Worm (Caenorhabditis elegans) whole organism, L1 larva: ENCODE measurements around the gene B0361.4.

Experiments
- aha-1 ChIP-seq: fragments of 150-350 bp; optimal IDR thresholded peaks from 2 replicates; lab custom pipeline; 2014; ENCODE audit warnings: missing biosample characterization, missing genetic modification characterization
- alr-1 ChIP-seq: fragments of 200-800 bp; sonication (Bioruptor generic); optimal IDR thresholded peaks from 2 replicates; lab custom pipeline; 2018; ENCODE audit warnings: borderline replicate concordance, mild to moderate bottlenecking, missing genetic modification characterization, missing compliant biosample characterization
- blmp-1 ChIP-seq: fragments of 150-350 bp; optimal IDR thresholded peaks from 2 replicates; lab custom pipeline; 2014; ENCODE audit warnings: missing biosample characterization, missing genetic modification characterization
- ceh-63 ChIP-seq: fragments of 200-800 bp; sonication (Bioruptor generic); optimal IDR thresholded peaks from 2 replicates; lab custom pipeline; 2018; ENCODE audit warnings: mild to moderate bottlenecking, missing genetic modification characterization, missing compliant biosample characterization
- ceh-82 ChIP-seq, 3 experiments: fragments of 150-350 bp in 1 of 3; sonication (generic microtip) in 2 of 3; optimal IDR thresholded peaks; 2 replicates each; lab custom pipeline; 2014 to 2017; ENCODE audit warnings: missing biosample characterization in 3 of 3, missing genetic modification characterization in 3 of 3
- dpl-1 ChIP-seq, 3 experiments: fragments of 150-350 bp in 2 of 3; sonication (generic microtip) in 1 of 3; optimal IDR thresholded peaks; 2 replicates each; lab custom pipeline; 2014 to 2017; ENCODE audit warnings: missing biosample characterization in 3 of 3, missing genetic modification characterization in 3 of 3, missing genetic modification reagents in 3 of 3
- dsc-1 ChIP-seq: sonication (generic microtip); optimal IDR thresholded peaks from 2 replicates; lab custom pipeline; 2016; ENCODE audit warnings: mild to moderate bottlenecking, missing genetic modification characterization, missing compliant biosample characterization
- efl-1 ChIP-seq, 4 experiments: fragments of 150-350 bp; optimal IDR thresholded peaks in 3 of 4; peaks in 1 of 4; 1 replicate in 1 of 4; 2 replicates in 3 of 4; lab custom pipeline; 2014; ENCODE audit warnings: missing biosample characterization in 2 of 4, missing genetic modification characterization in 2 of 4, missing genetic modification reagents in 2 of 4
- efl-3 ChIP-seq: fragments of 200-800 bp; sonication (Bioruptor generic); optimal IDR thresholded peaks from 2 replicates; lab custom pipeline; 2018; ENCODE audit warnings: mild to moderate bottlenecking, missing genetic modification characterization, missing compliant biosample characterization
- elt-3 ChIP-seq, 6 experiments: fragments of 150-350 bp in 1 of 6; sonication (generic microtip); optimal IDR thresholded peaks; 2 replicates each; lab custom pipeline; 2017 to 2018; ENCODE audit warnings: missing biosample characterization in 6 of 6, missing genetic modification characterization in 6 of 6, inconsistent platforms in 1 of 6
- fkh-10 ChIP-seq: sonication (generic microtip); optimal IDR thresholded peaks from 2 replicates; lab custom pipeline; 2017; ENCODE audit warnings: missing biosample characterization, missing genetic modification reagents, missing genetic modification characterization
- fos-1 ChIP-seq: fragments of 150-350 bp; optimal IDR thresholded peaks from 2 replicates; lab custom pipeline; 2014; ENCODE audit warnings: missing biosample characterization, missing genetic modification characterization
- hlh-17 ChIP-seq: fragments of 200-800 bp; sonication (Bioruptor generic); optimal IDR thresholded peaks from 2 replicates; lab custom pipeline; 2018; ENCODE audit warnings: missing genetic modification characterization, mild to moderate bottlenecking, missing compliant biosample characterization, moderate library complexity, borderline replicate concordance
- lin-13 ChIP-seq: fragments of 150-350 bp; optimal IDR thresholded peaks from 2 replicates; lab custom pipeline; 2014; ENCODE audit warnings: missing biosample characterization, missing genetic modification reagents, missing genetic modification characterization
- lin-14 ChIP-seq: fragments of 200-800 bp; sonication (Bioruptor generic); optimal IDR thresholded peaks from 2 replicates; lab custom pipeline; 2018; ENCODE audit warnings: mild to moderate bottlenecking, missing genetic modification characterization, moderate library complexity, missing compliant biosample characterization
- lin-35 ChIP-seq, 2 experiments: fragments of 150-350 bp; optimal IDR thresholded peaks; 2 replicates each; lab custom pipeline; 2014; ENCODE audit warnings: missing biosample characterization in 2 of 2, missing genetic modification characterization in 2 of 2, missing genetic modification reagents in 2 of 2
- lir-3 ChIP-seq: sonication (generic microtip); optimal IDR thresholded peaks from 2 replicates; lab custom pipeline; 2016; ENCODE audit warnings: mild to moderate bottlenecking, missing genetic modification characterization, moderate library complexity, missing compliant biosample characterization; ENCODE audit not compliant: poor library complexity
- lsy-2 ChIP-seq, 2 experiments: fragments of 150-350 bp; optimal IDR thresholded peaks; 2 replicates each; lab custom pipeline; 2014; ENCODE audit warnings: missing biosample characterization in 2 of 2, missing genetic modification characterization in 2 of 2
- mdl-1 ChIP-seq, 2 experiments: fragments of 150-350 bp; optimal IDR thresholded peaks; 2 replicates each; lab custom pipeline; 2014 to 2017; ENCODE audit warnings: missing biosample characterization in 2 of 2, missing genetic modification characterization in 2 of 2, inconsistent platforms in 1 of 2
- mef-2 ChIP-seq: fragments of 150-350 bp; optimal IDR thresholded peaks from 2 replicates; lab custom pipeline; 2014; ENCODE audit warnings: missing biosample characterization, missing genetic modification characterization
- mep-1 ChIP-seq: fragments of 150-350 bp; optimal IDR thresholded peaks from 2 replicates; lab custom pipeline; 2014; ENCODE audit warnings: missing biosample characterization, missing genetic modification characterization
- nhr-19 ChIP-seq: fragments of 200-800 bp; sonication (Bioruptor generic); conservative IDR thresholded peaks from 2 replicates; pipeline ENCODE4 v1.3.6; 2022; ENCODE audit warnings: missing genetic modification characterization, missing compliant biosample characterization
- nhr-20 ChIP-seq: sonication (generic microtip); optimal IDR thresholded peaks from 2 replicates; lab custom pipeline; 2016; ENCODE audit warnings: mild to moderate bottlenecking, missing genetic modification characterization, missing compliant biosample characterization
- nhr-28 ChIP-seq: fragments of 150-350 bp; optimal IDR thresholded peaks from 2 replicates; lab custom pipeline; 2014; ENCODE audit warnings: missing biosample characterization, missing genetic modification characterization
- nhr-71 ChIP-seq: sonication (generic microtip); optimal IDR thresholded peaks from 2 replicates; lab custom pipeline; 2016; ENCODE audit warnings: mild to moderate bottlenecking, missing genetic modification characterization, moderate library complexity, missing compliant biosample characterization
- nhr-76 ChIP-seq: sonication (generic microtip); optimal IDR thresholded peaks from 2 replicates; lab custom pipeline; 2017; ENCODE audit warnings: missing biosample characterization, missing genetic modification characterization
- nhr-85 ChIP-seq: sonication (generic microtip); peaks from one replicate; lab custom pipeline; 2016; ENCODE audit warnings: missing genetic modification characterization, inconsistent platforms, missing compliant biosample characterization
- pag-3 ChIP-seq: sonication (generic microtip); optimal IDR thresholded peaks from 2 replicates; lab custom pipeline; 2017; ENCODE audit warnings: missing genetic modification characterization, mild to moderate bottlenecking, missing compliant biosample characterization, antibody characterized with exemption, borderline replicate concordance; ENCODE audit not compliant: insufficient read depth
- pax-3 ChIP-seq: fragments of 200-800 bp; sonication (Bioruptor generic); optimal IDR thresholded peaks from 2 replicates; lab custom pipeline; 2018; ENCODE audit warnings: mild to moderate bottlenecking, missing genetic modification characterization, moderate library complexity, missing compliant biosample characterization
- pqm-1 ChIP-seq: sonication (generic microtip); optimal IDR thresholded peaks from 3 replicates; lab custom pipeline; 2017; ENCODE audit warnings: missing biosample characterization, missing genetic modification characterization
- rnt-1 ChIP-seq: sonication (generic microtip); optimal IDR thresholded peaks from 2 replicates; lab custom pipeline; 2016; ENCODE audit warnings: mild to moderate bottlenecking, missing genetic modification characterization, moderate library complexity, missing compliant biosample characterization
- skn-1 ChIP-seq: fragments of 150-350 bp; optimal IDR thresholded peaks from 2 replicates; lab custom pipeline; 2014; ENCODE audit warnings: missing biosample characterization, missing genetic modification characterization
- snpc-4 ChIP-seq: fragments of 150-350 bp; optimal IDR thresholded peaks from 2 replicates; lab custom pipeline; 2014; ENCODE audit warnings: missing biosample characterization, missing genetic modification characterization
- snu-23 ChIP-seq: sonication (generic microtip); optimal IDR thresholded peaks from 2 replicates; lab custom pipeline; 2016; ENCODE audit warnings: missing genetic modification characterization, missing compliant biosample characterization
- sptf-1 ChIP-seq: fragments of 150-350 bp; optimal IDR thresholded peaks from 2 replicates; lab custom pipeline; 2014; ENCODE audit warnings: missing biosample characterization, missing genetic modification characterization
- sup-37 ChIP-seq: fragments of 200-800 bp; sonication (Bioruptor generic); optimal IDR thresholded peaks from 2 replicates; lab custom pipeline; 2018; ENCODE audit warnings: mild to moderate bottlenecking, missing genetic modification characterization, missing compliant biosample characterization
- unc-130 ChIP-seq: fragments of 150-350 bp; optimal IDR thresholded peaks from 2 replicates; lab custom pipeline; 2017; ENCODE audit warnings: missing biosample characterization, missing genetic modification characterization, inconsistent platforms
- vab-15 ChIP-seq: sonication (generic microtip); optimal IDR thresholded peaks from 2 replicates; lab custom pipeline; 2017; ENCODE audit warnings: missing genotype, mild to moderate bottlenecking, missing genetic modification characterization, missing compliant biosample characterization
- xbp-1 ChIP-seq: sonication (generic microtip); optimal IDR thresholded peaks from 2 replicates; lab custom pipeline; 2016; ENCODE audit warnings: missing genetic modification characterization, missing compliant biosample characterization
- zip-4 ChIP-seq: fragments of 200-800 bp; sonication (Bioruptor generic); optimal IDR thresholded peaks from 2 replicates; lab custom pipeline; 2018; ENCODE audit warnings: mild to moderate bottlenecking, missing genetic modification characterization, moderate library complexity, missing compliant biosample characterization
- ztf-11 ChIP-seq, 2 experiments: sonication (generic microtip); optimal IDR thresholded peaks; 2 replicates each; lab custom pipeline; 2016 to 2017; ENCODE audit warnings: missing genetic modification characterization in 2 of 2, missing biosample characterization in 1 of 2, missing compliant biosample characterization in 1 of 2
- ztf-4 ChIP-seq: fragments of 150-350 bp; optimal IDR thresholded peaks from 2 replicates; lab custom pipeline; 2014; ENCODE audit warnings: missing biosample characterization, missing genetic modification characterization

B0361.4 gene

DNA sequence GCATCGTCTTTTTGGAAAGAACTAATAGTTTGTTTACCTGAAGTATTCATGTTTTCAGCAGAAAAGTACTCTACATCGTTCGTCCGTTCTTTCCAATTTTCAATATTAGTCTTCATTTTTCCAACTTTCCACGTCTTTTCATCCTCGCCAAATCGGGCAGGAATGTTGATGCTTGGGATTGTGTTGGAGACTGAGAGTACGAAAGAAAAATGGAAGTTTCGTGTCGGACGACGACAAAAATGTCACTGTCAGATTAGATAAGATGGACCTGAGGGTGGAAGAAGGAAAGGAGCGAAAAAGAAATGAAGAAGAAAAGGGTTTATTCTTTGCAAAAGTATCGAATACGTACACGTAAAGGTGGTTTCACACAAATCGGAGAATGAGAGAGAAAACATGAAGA, 39.3 kb downstream of the B0361.4 start (continued):
- TF ChIP-seq efl-1 (optimal IDR thresholded peaks at IDR 0.05; lab: Kevin White, UChicago) = no peak
- TF ChIP-seq efl-1 (GFP tag; optimal IDR thresholded peaks at IDR 0.05 in 1 of 2; lab: Kevin White, UChicago) = peak in 1 of 2 experiments; percentile 85
- TF ChIP-seq ceh-82 (tag; optimal IDR thresholded peaks at IDR 0.05; lab: Kevin White, UChicago) = no peak
- TF ChIP-seq lin-14 (GFP tag; lab: Kevin White, UChicago) = peak; percentile 54
- no peak for TF ChIP-seq lir-3 (tag; lab: Kevin White, UChicago)
- TF ChIP-seq snu-23 = peak; percentile 14
- peak; percentile 10 for TF ChIP-seq nhr-71 (tag; lab: Kevin White, UChicago)
- peak; percentile 80 for TF ChIP-seq nhr-85

DNA sequence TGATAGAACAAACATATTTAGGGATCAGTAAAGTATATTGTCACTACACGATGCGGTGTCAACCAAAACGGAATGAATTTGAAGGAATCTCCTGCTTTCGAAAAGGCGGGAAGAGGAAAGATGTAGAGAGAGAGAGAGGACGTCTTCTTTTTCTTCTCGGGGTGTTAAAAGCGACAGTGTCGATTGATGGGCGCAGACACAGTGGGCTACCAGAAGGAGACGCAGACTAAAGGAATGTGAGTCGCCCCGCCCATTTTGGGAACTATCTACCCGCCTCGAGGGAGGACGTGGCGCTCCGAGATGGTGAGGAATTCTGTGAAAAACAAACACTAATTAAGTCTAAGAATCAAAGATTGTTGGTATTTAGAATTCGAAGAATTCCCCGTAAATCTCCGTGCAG, 40.7 kb downstream of the B0361.4 start, which contains the start of the genes B0361.14 and B0361.9:
Gene B0361.14 (minus strand): TSS at position 66 of the 400 bp plus-strand sequence.
Gene B0361.9 (minus strand): TSS at position 166 of the 400 bp plus-strand sequence.
- no peak for TF ChIP-seq ztf-4 (tag; lab: Kevin White, UChicago)
- no peak for TF ChIP-seq zip-4 (GFP tag; lab: Kevin White, UChicago)
- no peak for TF ChIP-seq ztf-11 (tag; optimal IDR thresholded peaks at IDR 0.05; lab: Kevin White, UChicago)
- TF ChIP-seq sptf-1 = no peak
- TF ChIP-seq rnt-1 (tag; lab: Kevin White, UChicago) = peak; percentile 0
- peak in 2 of 6 experiments; percentile 13 to 26 for TF ChIP-seq elt-3 (tag; optimal IDR thresholded peaks at IDR 0.05; lab: Kevin White, UChicago)
- no peak for TF ChIP-seq nhr-19 (GFP tag; lab: Robert Waterston, UW)
- TF ChIP-seq snpc-4 (tag; lab: Kevin White, UChicago) = no peak
- no peak for TF ChIP-seq lin-13 (GFP tag; lab: Kevin White, UChicago)
- TF ChIP-seq ceh-63 = no peak
- peak; percentile 67 for TF ChIP-seq nhr-85
- TF ChIP-seq dsc-1 (tag; lab: Kevin White, UChicago) = no peak
- TF ChIP-seq unc-130 (tag; lab: Kevin White, UChicago) = no peak
- peak in 1 of 2 experiments; percentile 28 for TF ChIP-seq lsy-2 (tag; optimal IDR thresholded peaks at IDR 0.05; lab: Kevin White, UChicago)
- peak; percentile 1 for TF ChIP-seq mep-1 (tag; lab: Kevin White, UChicago)
- peak; percentile 47 for TF ChIP-seq nhr-20 (tag; lab: Kevin White, UChicago)
- TF ChIP-seq nhr-71 (tag; lab: Kevin White, UChicago) = peak; percentile 25
- no peak for TF ChIP-seq aha-1 (tag; lab: Kevin White, UChicago)
- TF ChIP-seq nhr-28 (tag; lab: Kevin White, UChicago) = no peak
- TF ChIP-seq efl-1 (optimal IDR thresholded peaks at IDR 0.05; lab: Kevin White, UChicago) = no peak
- peak in 1 of 2 experiments; percentile 84 for TF ChIP-seq efl-1 (GFP tag; optimal IDR thresholded peaks at IDR 0.05 in 1 of 2; lab: Kevin White, UChicago)
- no peak for TF ChIP-seq alr-1 (tag; lab: Kevin White, UChicago)
- TF ChIP-seq vab-15 = no peak
- peak in 1 of 2 experiments; percentile 20 for TF ChIP-seq lin-35 (GFP tag; optimal IDR thresholded peaks at IDR 0.05; lab: Kevin White, UChicago)
- no peak for TF ChIP-seq skn-1 (tag; lab: Kevin White, UChicago)
- TF ChIP-seq nhr-76 (tag; lab: Kevin White, UChicago) = no peak
- no peak for TF ChIP-seq fos-1 (tag; lab: Kevin White, UChicago)
- no peak for TF ChIP-seq mdl-1 (tag; optimal IDR thresholded peaks at IDR 0.05; lab: Kevin White, UChicago)
- no peak for TF ChIP-seq efl-3 (GFP tag; lab: Kevin White, UChicago)
- TF ChIP-seq xbp-1 (tag; lab: Kevin White, UChicago) = no peak
- no peak for TF ChIP-seq mef-2 (tag; lab: Kevin White, UChicago)
- peak; percentile 94 for TF ChIP-seq blmp-1 (tag; lab: Kevin White, UChicago)
- no peak for TF ChIP-seq hlh-17 (GFP tag; lab: Kevin White, UChicago)
- TF ChIP-seq sup-37 (GFP tag; lab: Kevin White, UChicago) = no peak
- no peak for TF ChIP-seq pag-3
- TF ChIP-seq snu-23 = peak; percentile 33
- TF ChIP-seq pax-3 = no peak
- peak; percentile 41 for TF ChIP-seq lin-14 (GFP tag; lab: Kevin White, UChicago)
- TF ChIP-seq pqm-1 (tag; lab: Kevin White, UChicago) = no peak
- no peak for TF ChIP-seq fkh-10
- no peak for TF ChIP-seq dpl-1 (GFP tag; optimal IDR thresholded peaks at IDR 0.05; lab: Kevin White, UChicago)
